Fruit fly (Drosophila melanogaster): Measurements from ENCODE around the gene PGRP-SB2.
A peak's percentile ranks its signal among the peaks of the same experiment; 100 is the strongest.

PGRP-SB2 gene

DNA sequence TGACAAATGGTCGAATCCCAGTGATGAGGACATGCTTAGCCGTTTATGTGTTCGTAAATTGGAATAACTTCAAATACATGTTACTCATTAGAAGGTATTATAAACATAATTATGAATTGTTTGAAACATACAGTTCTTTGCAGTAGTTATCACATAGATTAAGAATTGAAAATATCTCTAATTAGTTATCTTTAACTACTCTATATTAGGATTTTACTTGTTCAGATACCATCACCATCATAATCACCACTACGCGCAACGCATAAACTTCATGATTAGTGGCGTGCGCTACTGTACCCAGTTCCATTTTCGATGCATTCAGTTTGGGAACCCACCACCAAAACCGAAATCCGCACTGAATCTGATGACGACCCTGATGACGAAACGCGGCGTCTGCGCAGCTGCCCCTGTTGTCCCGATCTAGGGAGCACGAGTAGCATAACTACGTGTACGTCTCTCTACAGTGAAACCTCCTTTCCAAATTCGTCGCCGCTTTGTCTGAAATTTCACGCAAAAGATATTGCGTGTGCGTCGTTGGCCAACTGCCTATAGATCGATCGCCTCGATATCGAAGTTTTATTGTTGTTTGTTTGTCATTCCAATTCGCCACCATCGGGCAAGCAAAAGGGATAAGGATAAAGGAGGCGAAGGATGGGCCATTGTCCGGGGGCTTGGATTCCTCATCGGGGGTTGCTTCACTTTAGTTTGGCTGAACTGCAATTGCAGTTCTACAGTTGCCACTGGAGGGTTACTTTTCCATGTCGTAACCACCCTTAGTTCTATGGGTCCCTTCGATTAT lies 17.8 kb downstream of the PGRP-SB2 start:
- TF ChIP-seq Six4 (GFP tag; optimal IDR thresholded peaks at IDR 0.05) = peak; percentile 13
- TF ChIP-seq gem (tag; optimal IDR thresholded peaks at IDR 0.05) = peak; percentile 26
- TF ChIP-seq CG18599 (GFP tag; optimal IDR thresholded peaks at IDR 0.05) = peak; percentile 13
- TF ChIP-seq CG12391 (tag; optimal IDR thresholded peaks at IDR 0.05) = peak; percentile 35
- peak in 1 of 2 experiments; percentile 32 for TF ChIP-seq eve (GFP tag; optimal IDR thresholded peaks at IDR 0.05)
- no peak for TF ChIP-seq CG3407 (GFP tag; optimal IDR thresholded peaks at IDR 0.05)
- peak in 1 of 3 experiments; percentile 62 for TF ChIP-seq lola (GFP tag; optimal IDR thresholded peaks at IDR 0.05)
- peak in 1 of 2 experiments; percentile 1 for TF ChIP-seq chif (GFP tag; optimal IDR thresholded peaks at IDR 0.05)
- peak in 1 of 2 experiments; percentile 19 for TF ChIP-seq bsh (GFP tag; optimal IDR thresholded peaks at IDR 0.05)
- TF ChIP-seq CoRest (tag; optimal IDR thresholded peaks at IDR 0.05) = no peak
- TF ChIP-seq CG2199 (GFP tag; IDR thresholded peaks at IDR 0.05) = peak; percentile 59; the same call in 1 of the 3 replicates
- TF ChIP-seq CG15696 (tag; optimal IDR thresholded peaks at IDR 0.05) = peak; percentile 76
- peak; percentile 32 for TF ChIP-seq Spps (tag; optimal IDR thresholded peaks at IDR 0.05)
- TF ChIP-seq phol (tag; optimal IDR thresholded peaks at IDR 0.05) = peak; percentile 61
- no peak for TF ChIP-seq CG3065 (GFP tag; optimal IDR thresholded peaks at IDR 0.05)
- no peak for TF ChIP-seq Meics (GFP tag; optimal IDR thresholded peaks at IDR 0.05)
- TF ChIP-seq CG17829 (tag; optimal IDR thresholded peaks at IDR 0.05) = peak; percentile 74
- TF ChIP-seq nmo (GFP tag; optimal IDR thresholded peaks at IDR 0.05) = peak; percentile 52
- TF ChIP-seq CG18262 (tag; optimal IDR thresholded peaks at IDR 0.05) = peak; percentile 72
- peak; percentile 13 for TF ChIP-seq fd96Cb (tag; optimal IDR thresholded peaks at IDR 0.05)
- TF ChIP-seq ssp (GFP tag; IDR thresholded peaks at IDR 0.05) = no peak
- TF ChIP-seq CG17361 (GFP tag; IDR thresholded peaks at IDR 0.05) = 0 out of 3 replicates have a peak, but pooled peaks have one; percentile 37
- peak; percentile 27 for TF ChIP-seq kni (GFP tag; optimal IDR thresholded peaks at IDR 0.05)
- peak; percentile 2 for TF ChIP-seq stwl (tag; optimal IDR thresholded peaks at IDR 0.05)
- TF ChIP-seq D (optimal IDR thresholded peaks at IDR 0.05) = no peak
- TF ChIP-seq D (GFP tag; optimal IDR thresholded peaks at IDR 0.05) = peak; percentile 41
- peak; percentile 56 for TF ChIP-seq HLHmδ (GFP tag; optimal IDR thresholded peaks at IDR 0.05)
- TF ChIP-seq oc (tag; optimal IDR thresholded peaks at IDR 0.05) = peak; percentile 4
- TF ChIP-seq CG31388 (GFP tag; optimal IDR thresholded peaks at IDR 0.05) = no peak
- peak; percentile 63 for TF ChIP-seq CG9727 (GFP tag; optimal IDR thresholded peaks at IDR 0.05)
- peak; percentile 19 for TF ChIP-seq nerfin-1 (tag; optimal IDR thresholded peaks at IDR 0.05)
- TF ChIP-seq CG10959 (GFP tag; IDR thresholded peaks at IDR 0.05) = 0 out of 2 replicates have a peak, but pooled peaks have one; percentile 23
- TF ChIP-seq CG2678 (tag; optimal IDR thresholded peaks at IDR 0.05) = peak; percentile 36
- peak; percentile 50 for TF ChIP-seq Med (GFP tag)
- peak; percentile 79 for TF ChIP-seq CG10979 (tag; optimal IDR thresholded peaks at IDR 0.05)
- peak; percentile 62 for TF ChIP-seq CG2712 (tag; optimal IDR thresholded peaks at IDR 0.05)
- peak; percentile 46; the same call in 1 of the 2 replicates for TF ChIP-seq CG31441 (GFP tag; IDR thresholded peaks at IDR 0.05)
- peak; percentile 33 for TF ChIP-seq zen (tag; optimal IDR thresholded peaks at IDR 0.05)
- peak; percentile 68 for TF ChIP-seq CG10267 (tag; optimal IDR thresholded peaks at IDR 0.05)
- peak; percentile 99 for TF ChIP-seq CG4820 (GFP tag; optimal IDR thresholded peaks at IDR 0.05)
- no peak for TF ChIP-seq Gug (GFP tag; IDR thresholded peaks at IDR 0.05)
- TF ChIP-seq CG4424 (GFP tag; optimal IDR thresholded peaks at IDR 0.05) = peak; percentile 25
- peak; percentile 30 for TF ChIP-seq CG7839 (tag; optimal IDR thresholded peaks at IDR 0.05)
- TF ChIP-seq CG33557 (GFP tag; optimal IDR thresholded peaks at IDR 0.05) = peak; percentile 13
- TF ChIP-seq CG17328 (GFP tag; IDR thresholded peaks at IDR 0.05) = peak; percentile 31; the same call in 1 of the 2 replicates
- peak; percentile 22 for TF ChIP-seq Sox100B (GFP tag; optimal IDR thresholded peaks at IDR 0.05)
- no peak for TF ChIP-seq repo (GFP tag; optimal IDR thresholded peaks at IDR 0.05)
- peak; percentile 58 for TF ChIP-seq hth (optimal IDR thresholded peaks at IDR 0.05)
